Worm (Caenorhabditis elegans): Measurements from ENCODE around the gene Y53G8AL.1.

The Y53G8AL.1 gene

ce11 chrIII:3273141-3273540, 40.2 kb downstream of the Y53G8AL.1 start (continued):
- no peak for TF ChIP-seq ceh-9 (tag; optimal IDR thresholded peaks at IDR 0.05)
- no peak for TF ChIP-seq gmeb-2 (tag; optimal IDR thresholded peaks at IDR 0.05)
- TF ChIP-seq pqm-1 (tag; optimal IDR thresholded peaks at IDR 0.05): no peak
- no peak for TF ChIP-seq syd-9 (tag; optimal IDR thresholded peaks at IDR 0.05)
- TF ChIP-seq ceh-6 (GFP tag; optimal IDR thresholded peaks at IDR 0.05): no peak
- TF ChIP-seq nhr-11 (tag; optimal IDR thresholded peaks at IDR 0.05): no peak
- no peak for TF ChIP-seq ceh-45 (GFP tag; IDR thresholded peaks at IDR 0.05)
- no peak for TF ChIP-seq ceh-14 (tag; optimal IDR thresholded peaks at IDR 0.05)
- no peak for TF ChIP-seq sdc-2 (tag; optimal IDR thresholded peaks at IDR 0.05)
- TF ChIP-seq eyg-1 (tag; optimal IDR thresholded peaks at IDR 0.05): no peak
- TF ChIP-seq F13H6.1 (tag; optimal IDR thresholded peaks at IDR 0.05): no peak
- no peak for TF ChIP-seq lin-11 (tag; optimal IDR thresholded peaks at IDR 0.05)
- no peak for TF ChIP-seq hlh-13 (GFP tag; optimal IDR thresholded peaks at IDR 0.05)
- no peak for TF ChIP-seq dmd-4 (tag; optimal IDR thresholded peaks at IDR 0.05; ENCODE audit: borderline replicate concordance)
- peak; percentile 86 for TF ChIP-seq hlh-30 (tag; optimal IDR thresholded peaks at IDR 0.05; ENCODE audit: insufficient read depth)
- no peak for TF ChIP-seq hlh-8 (tag; optimal IDR thresholded peaks at IDR 0.05)
- TF ChIP-seq ztf-16 (tag; optimal IDR thresholded peaks at IDR 0.05): no peak
- TF ChIP-seq ceh-48 (tag; optimal IDR thresholded peaks at IDR 0.05): no peak
- no peak for TF ChIP-seq fax-1 (tag; optimal IDR thresholded peaks at IDR 0.05)
- TF ChIP-seq unc-55 (GFP tag; optimal IDR thresholded peaks at IDR 0.05): peak; percentile 53
- TF ChIP-seq ceh-24 (tag; optimal IDR thresholded peaks at IDR 0.05): no peak

- TF ChIP-seq fkh-6 (tag; optimal IDR thresholded peaks at IDR 0.05) (no peak), lin-11 (tag; optimal IDR thresholded peaks at IDR 0.05) (no peak), madf-2 (tag; optimal IDR thresholded peaks at IDR 0.05) (no peak), K02D7.2 (tag; optimal IDR thresholded peaks at IDR 0.05) (no peak), ama-1 (optimal IDR thresholded peaks at IDR 0.05) (no peak), unc-3 (GFP tag; conservative IDR thresholded peaks at IDR 0.05) (no peak), unc-3 (tag; optimal IDR thresholded peaks at IDR 0.05) (no peak), Y22D7AL.16 (tag; optimal IDR thresholded peaks at IDR 0.05) (no peak), nhr-232 (tag; optimal IDR thresholded peaks at IDR 0.05) (no peak), sox-2 (GFP tag; IDR thresholded peaks at IDR 0.05) (no peak), elt-2 (tag; optimal IDR thresholded peaks at IDR 0.05) (no peak), pha-2 (tag; optimal IDR thresholded peaks at IDR 0.05) (no peak), ceh-34 (tag; optimal IDR thresholded peaks at IDR 0.05) (no peak), unc-86 (tag; optimal IDR thresholded peaks at IDR 0.05) (no peak)
These were observed 45.7 kb downstream of the Y53G8AL.1 start, which contains the start of gene Y53G8AM.8 for ce11 chrIII:3278610-3279009. TSS of gene Y53G8AM.8 (minus strand) at chrIII:3278710.

DNA sequence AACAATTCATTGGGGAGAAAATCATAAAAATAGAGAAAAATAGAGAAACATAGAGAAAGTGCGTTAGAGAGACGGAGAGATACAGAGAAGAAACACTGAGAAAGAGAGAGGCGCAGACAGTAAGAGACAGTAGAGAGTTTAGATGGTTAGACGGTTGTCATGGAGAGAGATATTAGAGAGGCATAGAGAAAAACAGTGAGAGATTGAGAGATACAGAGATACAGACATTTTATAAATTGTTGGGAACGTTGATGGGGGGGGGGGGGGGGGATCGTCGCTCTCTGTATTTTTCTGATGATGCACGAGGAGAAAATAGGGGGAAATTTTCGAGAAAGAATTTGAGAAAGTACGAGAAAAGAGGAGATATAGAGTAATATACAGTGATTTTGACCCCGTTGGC, 46.4 kb downstream of the Y53G8AL.1 start:
- TF ChIP-seq ceh-31 (tag; optimal IDR thresholded peaks at IDR 0.05) (peak; percentile 22), ref-2 (tag; optimal IDR thresholded peaks at IDR 0.05) (no peak), nfya-1 (tag; optimal IDR thresholded peaks at IDR 0.05) (peak; percentile 68), sox-4 (tag; optimal IDR thresholded peaks at IDR 0.05) (no peak), C08G9.2 (tag; optimal IDR thresholded peaks at IDR 0.05) (no peak), ahr-1 (tag; optimal IDR thresholded peaks at IDR 0.05) (no peak), hlh-30 (tag; optimal IDR thresholded peaks at IDR 0.05; ENCODE audit: insufficient read depth) (peak; percentile 25), K09A11.1 (tag; optimal IDR thresholded peaks at IDR 0.05; ENCODE audit: insufficient read depth) (peak; percentile 1), ceh-22 (tag; optimal IDR thresholded peaks at IDR 0.05) (no peak), tbx-2 (tag; optimal IDR thresholded peaks at IDR 0.05) (peak; percentile 3), pat-9 (tag; optimal IDR thresholded peaks at IDR 0.05) (no peak), dve-1 (tag; optimal IDR thresholded peaks at IDR 0.05) (peak; percentile 54), pax-1 (tag; optimal IDR thresholded peaks at IDR 0.05) (peak; percentile 70), elt-2 (tag; optimal IDR thresholded peaks at IDR 0.05) (peak; percentile 17), che-1 (tag; optimal IDR thresholded peaks at IDR 0.05) (no peak), ceh-18 (tag; optimal IDR thresholded peaks at IDR 0.05) (peak; percentile 39), unc-55 (GFP tag; optimal IDR thresholded peaks at IDR 0.05) (peak; percentile 90)

Measured in whole organism, late embryonic.